Worm (Caenorhabditis elegans): ENCODE data around the gene cnc-10.

- no peak for TF ChIP-seq tab-1 (GFP tag; IDR thresholded peaks at IDR 0.05)
- TF ChIP-seq flt-1 (GFP tag; IDR thresholded peaks at IDR 0.05), result no peak
- TF ChIP-seq klf-2 (GFP tag; conservative IDR thresholded peaks at IDR 0.05), result no peak
- TF ChIP-seq ztf-29 (GFP tag; IDR thresholded peaks at IDR 0.05), result no peak
These were observed 16.5 kb downstream of the cnc-10 start for ce11 chrV:11199497-11199896.

Data from whole organism, midembryonic.